Worm (Caenorhabditis elegans) whole organism, mixed stage, embryonic: Measurements from ENCODE around the gene D1046.16.

Experiments
- blmp-1 ChIP-seq: fragments of 150-350 bp; optimal IDR thresholded peaks from 2 replicates; lab custom pipeline; 2014; ENCODE audit warnings: missing biosample characterization, missing genetic modification characterization
- ceh-43 ChIP-seq: fragments of 200-800 bp; sonication (Bioruptor generic); optimal IDR thresholded peaks from 2 replicates; lab custom pipeline; 2018; ENCODE audit warnings: mild to moderate bottlenecking, missing genetic modification characterization, moderate library complexity, missing compliant biosample characterization
- ceh-83 ChIP-seq: fragments of 200-800 bp; sonication (Bioruptor generic); optimal IDR thresholded peaks from 2 replicates; lab custom pipeline; 2018; ENCODE audit warnings: mild to moderate bottlenecking, missing genetic modification characterization, missing compliant biosample characterization
- elt-1 ChIP-seq: sonication (generic microtip); optimal IDR thresholded peaks from 2 replicates; lab custom pipeline; 2017; ENCODE audit warnings: missing genetic modification characterization, mild to moderate bottlenecking, missing compliant biosample characterization, antibody characterized with exemption, moderate library complexity, borderline replicate concordance; ENCODE audit not compliant: insufficient read depth
- hlh-1 ChIP-seq: fragments of 150-350 bp; optimal IDR thresholded peaks from 2 replicates; lab custom pipeline; 2014; ENCODE audit warnings: missing biosample characterization, missing genetic modification reagents, missing genetic modification characterization
- lin-13 ChIP-seq: fragments of 150-350 bp; optimal IDR thresholded peaks from 2 replicates; lab custom pipeline; 2014; ENCODE audit warnings: missing biosample characterization, missing genetic modification characterization
- lin-32 ChIP-seq: fragments of 200-800 bp; sonication (Bioruptor generic); optimal IDR thresholded peaks from 2 replicates; lab custom pipeline; 2018; ENCODE audit warnings: mild to moderate bottlenecking, missing genetic modification characterization, missing compliant biosample characterization
- nhr-12 ChIP-seq: fragments of 150-350 bp; optimal IDR thresholded peaks from 2 replicates; lab custom pipeline; 2014; ENCODE audit warnings: missing biosample characterization, missing genetic modification characterization
- nhr-237 ChIP-seq: fragments of 150-350 bp; optimal IDR thresholded peaks from 2 replicates; lab custom pipeline; 2014; ENCODE audit warnings: missing biosample characterization, missing genetic modification characterization
- nhr-28 ChIP-seq: fragments of 150-350 bp; optimal IDR thresholded peaks from 2 replicates; lab custom pipeline; 2014; ENCODE audit warnings: missing biosample characterization, missing genetic modification characterization
- unc-62 ChIP-seq: fragments of 150-350 bp; optimal IDR thresholded peaks from 2 replicates; lab custom pipeline; 2014; ENCODE audit warnings: missing biosample characterization, missing genetic modification reagents, missing genetic modification characterization

- TF ChIP-seq nhr-28 (tag; lab: Kevin White, UChicago) (no peak), hlh-1 (no peak), elt-1 (tag; lab: Kevin White, UChicago) (no peak), nhr-237 (tag; lab: Kevin White, UChicago) (no peak), nhr-12 (tag; lab: Kevin White, UChicago) (no peak), unc-62 (GFP tag; lab: Kevin White, UChicago) (no peak), blmp-1 (no peak), ceh-83 (GFP tag; lab: Kevin White, UChicago) (no peak), lin-32 (GFP tag; lab: Kevin White, UChicago) (no peak), lin-13 (tag; lab: Kevin White, UChicago) (no peak), ceh-43 (GFP tag; lab: Kevin White, UChicago) (no peak)
These were observed 32.2 kb downstream of the D1046.16 start for ce11 chrIV:8954126-8954525.
